Fruit fly (Drosophila melanogaster): ENCODE results near the gene tok.

Gene tok

DNA sequence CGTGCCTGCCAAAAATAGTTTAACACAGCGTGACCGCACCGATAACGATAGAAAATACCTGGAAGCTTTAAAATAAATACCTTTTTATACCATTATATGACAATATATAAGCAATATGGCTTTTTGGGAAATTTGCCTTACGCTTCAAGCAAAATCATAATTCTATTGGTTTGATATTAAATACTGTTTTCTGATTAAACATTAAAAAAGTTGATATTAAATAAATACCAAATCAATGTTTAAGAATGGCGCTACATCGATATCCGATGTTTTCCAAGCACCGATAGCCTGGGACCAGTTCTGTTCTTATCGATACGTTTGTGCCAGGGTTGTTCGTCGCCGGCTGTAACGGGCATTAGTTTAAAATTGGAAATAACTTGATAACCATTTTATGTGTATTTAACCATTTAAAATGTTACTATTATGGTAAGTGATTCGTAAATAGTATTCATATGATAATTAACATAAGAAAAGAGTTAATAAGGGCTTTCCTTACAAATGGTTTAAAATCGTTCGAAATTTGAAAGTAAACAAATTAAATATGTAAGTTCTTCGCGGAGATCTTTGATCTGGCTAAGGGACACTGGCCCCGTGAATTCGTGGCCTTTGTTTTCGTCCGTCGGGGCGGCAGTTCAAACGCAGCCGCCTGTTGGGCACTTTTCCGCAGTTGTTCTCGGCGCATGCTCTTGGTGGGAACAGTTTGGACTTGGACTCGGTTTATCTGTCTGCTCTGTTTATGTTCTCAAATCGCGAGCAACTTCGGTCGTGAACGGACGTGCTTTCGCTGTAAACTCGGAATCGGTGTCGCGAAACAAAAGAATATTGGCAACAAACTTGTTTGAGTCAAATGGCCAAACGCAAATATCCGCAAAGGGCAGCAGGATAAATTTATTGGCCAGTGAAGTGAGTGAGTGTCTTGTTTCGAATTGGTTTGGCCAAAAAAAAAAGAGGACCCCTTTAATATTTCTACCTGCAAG lies at the start of gene tok, which contains the start of gene CG13630:
Gene tok (plus strand): TSS at position 384 of the 977 bp plus-strand sequence.
Gene CG13630 (minus strand): TSS at position 51 of the 977 bp plus-strand sequence.
- TF ChIP-seq h (optimal IDR thresholded peaks at IDR 0.05) (no peak), Sin3A (optimal IDR thresholded peaks at IDR 0.05) (no peak), Myc (optimal IDR thresholded peaks at IDR 0.05) (no peak), insv (optimal IDR thresholded peaks at IDR 0.05) (no peak), ttk (optimal IDR thresholded peaks at IDR 0.05) (no peak), psq (optimal IDR thresholded peaks at IDR 0.05) (no peak)

DNA sequence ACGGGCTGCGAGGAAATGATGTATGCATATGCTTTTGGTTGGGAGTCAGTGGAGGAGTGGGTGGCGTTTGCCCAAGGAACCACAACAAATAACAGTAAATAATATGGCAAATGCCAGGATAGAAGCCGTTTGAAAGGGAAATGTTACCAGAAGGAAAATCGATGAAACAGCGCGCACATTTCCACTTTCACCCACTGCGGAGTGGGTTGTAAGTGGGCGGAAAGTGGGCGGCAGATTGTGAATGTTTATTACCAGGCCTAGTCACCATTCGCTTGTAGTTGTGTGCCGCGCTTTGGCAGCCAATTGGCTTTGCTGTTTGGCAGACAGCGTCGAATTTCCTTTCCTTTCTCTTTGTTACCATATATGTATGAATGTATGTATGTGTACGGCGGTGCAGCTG lies 47.8 kb upstream of the tok start:
- TF ChIP-seq psq (optimal IDR thresholded peaks at IDR 0.05) (no peak), h (optimal IDR thresholded peaks at IDR 0.05) (no peak), Myc (optimal IDR thresholded peaks at IDR 0.05) (no peak), insv (optimal IDR thresholded peaks at IDR 0.05) (no peak), ttk (optimal IDR thresholded peaks at IDR 0.05) (no peak), Sin3A (optimal IDR thresholded peaks at IDR 0.05) (no peak)

DNA sequence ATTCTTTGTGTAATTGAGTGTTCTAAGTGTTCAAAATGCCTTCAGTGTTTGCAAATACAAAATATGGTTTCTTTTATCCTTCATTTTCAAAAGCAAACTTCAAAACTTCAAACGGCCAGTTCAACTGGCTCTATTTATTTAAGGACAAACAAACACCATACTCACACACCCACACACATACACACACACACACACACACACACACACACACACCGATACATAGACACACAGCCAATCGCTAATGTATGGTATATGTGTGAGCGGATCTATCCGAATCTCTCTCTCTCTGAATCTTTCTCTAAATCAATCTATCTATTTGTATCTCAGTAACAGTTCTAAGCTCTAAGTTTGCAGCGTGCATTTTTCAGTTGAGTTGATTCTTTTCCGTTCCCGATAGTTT lies 26.6 kb upstream of the tok start:
- no peak for TF ChIP-seq Myc (optimal IDR thresholded peaks at IDR 0.05)
- TF ChIP-seq h (optimal IDR thresholded peaks at IDR 0.05), result no peak
- TF ChIP-seq psq (optimal IDR thresholded peaks at IDR 0.05), result no peak
- no peak for TF ChIP-seq ttk (optimal IDR thresholded peaks at IDR 0.05)
- TF ChIP-seq insv (optimal IDR thresholded peaks at IDR 0.05), result no peak
- TF ChIP-seq Sin3A (optimal IDR thresholded peaks at IDR 0.05), result no peak

DNA sequence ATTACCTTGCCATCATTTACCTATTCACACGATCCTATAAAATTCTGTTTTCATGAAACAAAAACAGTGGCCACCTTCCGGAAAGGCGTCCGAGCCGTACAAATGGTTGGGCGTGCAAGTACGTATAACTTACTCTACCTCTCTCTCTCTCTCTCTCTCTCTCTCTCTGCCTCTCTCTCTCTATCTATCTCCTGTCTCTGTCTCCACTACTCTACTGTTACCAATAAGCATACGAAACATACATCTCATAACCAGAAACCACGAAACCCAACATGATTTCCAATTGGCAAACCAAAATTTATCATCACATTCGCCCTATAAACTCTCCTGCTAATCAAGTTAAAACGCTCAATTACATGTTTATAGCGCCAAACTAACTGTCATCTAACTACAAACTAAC lies 20.2 kb upstream of the tok start:
- TF ChIP-seq Sin3A (optimal IDR thresholded peaks at IDR 0.05), result no peak
- no peak for TF ChIP-seq h (optimal IDR thresholded peaks at IDR 0.05)
- no peak for TF ChIP-seq insv (optimal IDR thresholded peaks at IDR 0.05)
- TF ChIP-seq ttk (optimal IDR thresholded peaks at IDR 0.05), result no peak
- TF ChIP-seq psq (optimal IDR thresholded peaks at IDR 0.05), result no peak
- TF ChIP-seq Myc (optimal IDR thresholded peaks at IDR 0.05), result no peak

DNA sequence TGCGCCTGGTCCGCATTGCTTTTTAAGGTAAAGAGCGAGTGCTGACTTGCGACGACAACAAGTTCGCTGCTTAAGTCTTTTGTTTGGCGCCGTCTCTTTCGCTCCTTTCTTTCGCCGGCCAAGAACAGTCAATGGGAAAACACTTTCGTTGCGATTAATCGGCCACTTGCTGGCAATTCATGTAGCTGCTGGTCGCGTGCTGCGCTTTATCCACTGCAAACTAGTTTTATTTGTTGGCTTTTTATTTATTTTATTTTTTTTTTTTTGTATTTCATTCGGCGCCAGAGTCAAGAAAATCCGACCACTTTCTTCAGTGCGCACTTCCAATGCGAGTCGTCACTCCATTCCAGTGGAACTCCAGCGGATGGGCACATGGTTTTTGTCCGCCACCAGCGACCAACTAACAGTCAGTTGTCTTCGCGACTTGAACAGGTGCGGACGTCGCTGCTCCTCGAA lies 7.1 kb upstream of the tok start, which contains the start of the genes CG13627 and CG46316:
Gene CG13627 (plus strand): TSS at position 406 of the 456 bp plus-strand sequence.
Gene CG46316 (plus strand): TSS at position 406 of the 456 bp plus-strand sequence.
- TF ChIP-seq ttk (optimal IDR thresholded peaks at IDR 0.05) (no peak), insv (optimal IDR thresholded peaks at IDR 0.05) (no peak), h (optimal IDR thresholded peaks at IDR 0.05) (no peak), psq (optimal IDR thresholded peaks at IDR 0.05) (no peak), Myc (optimal IDR thresholded peaks at IDR 0.05) (no peak), Sin3A (optimal IDR thresholded peaks at IDR 0.05) (no peak)

DNA sequence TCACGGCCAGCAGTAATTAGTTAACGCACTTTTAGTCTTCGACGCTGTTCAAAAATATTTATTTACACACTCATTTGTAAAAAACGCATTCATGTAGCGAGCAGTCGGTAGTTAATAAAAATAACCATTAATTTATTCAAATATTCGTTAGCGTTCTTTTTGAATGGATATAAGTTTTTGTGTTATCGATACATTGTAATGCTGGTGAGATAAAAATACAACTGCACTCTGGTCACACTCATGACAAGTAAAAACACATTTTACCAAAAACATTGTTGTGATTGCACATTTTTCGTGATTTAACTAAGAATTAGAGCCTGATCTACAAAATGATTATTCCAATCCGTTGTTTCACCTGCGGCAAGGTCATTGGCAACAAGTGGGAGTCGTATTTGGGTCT lies 2.2 kb upstream of the tok start, which contains the start of gene Polr2L:
Gene Polr2L (plus strand): TSS at position 223 of the 400 bp plus-strand sequence.
- TF ChIP-seq Myc (optimal IDR thresholded peaks at IDR 0.05) (no peak), insv (optimal IDR thresholded peaks at IDR 0.05) (no peak), h (optimal IDR thresholded peaks at IDR 0.05) (no peak), psq (optimal IDR thresholded peaks at IDR 0.05) (no peak), Sin3A (optimal IDR thresholded peaks at IDR 0.05) (no peak), ttk (optimal IDR thresholded peaks at IDR 0.05) (no peak)

DNA sequence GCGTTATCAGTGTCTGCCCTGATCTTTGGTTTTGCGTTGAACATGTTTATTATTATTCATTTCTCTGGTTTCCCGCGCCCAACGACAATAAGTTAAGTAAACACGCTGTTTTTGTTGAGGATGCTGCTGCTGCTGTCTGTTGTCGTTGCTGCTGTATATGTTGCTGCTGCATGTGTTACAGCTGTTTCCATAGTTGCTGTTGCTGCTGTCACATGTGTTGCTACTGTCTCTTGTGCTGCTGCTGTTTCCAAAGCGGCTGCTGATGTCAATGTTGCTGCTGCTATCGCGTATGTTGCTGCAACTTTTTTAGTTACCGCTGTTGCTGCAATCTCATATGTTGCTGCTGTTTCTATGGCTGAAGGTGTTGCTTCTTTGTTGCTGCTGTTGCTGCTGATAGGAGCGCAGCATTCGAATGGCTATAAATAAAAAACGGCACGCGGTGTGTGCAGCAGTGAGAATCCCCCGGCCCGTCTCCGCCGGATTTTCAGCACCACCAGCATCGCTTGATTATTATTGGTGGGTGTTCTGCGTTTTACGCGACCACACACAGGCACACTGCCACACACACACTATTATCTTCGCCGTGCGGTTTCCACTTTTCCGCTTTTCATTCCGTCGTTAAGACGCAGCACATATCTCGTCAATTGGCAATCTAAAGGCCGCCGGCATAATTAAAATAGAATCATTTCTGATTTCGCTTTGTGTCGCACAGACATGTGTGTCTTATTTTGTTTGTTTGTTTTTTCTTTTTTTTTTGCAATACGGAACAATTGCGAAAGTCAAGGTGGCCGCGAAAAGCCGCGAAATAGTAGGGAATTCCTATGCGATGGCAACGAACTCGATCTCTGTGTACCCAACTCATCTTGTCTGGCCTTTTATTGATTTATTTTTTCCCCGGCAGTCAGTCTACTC lies 1.2 kb downstream of the tok start:
- TF ChIP-seq Sin3A (optimal IDR thresholded peaks at IDR 0.05) (no peak), Myc (optimal IDR thresholded peaks at IDR 0.05) (no peak), psq (optimal IDR thresholded peaks at IDR 0.05) (no peak), ttk (optimal IDR thresholded peaks at IDR 0.05) (no peak), h (optimal IDR thresholded peaks at IDR 0.05) (no peak), insv (optimal IDR thresholded peaks at IDR 0.05) (no peak)

DNA sequence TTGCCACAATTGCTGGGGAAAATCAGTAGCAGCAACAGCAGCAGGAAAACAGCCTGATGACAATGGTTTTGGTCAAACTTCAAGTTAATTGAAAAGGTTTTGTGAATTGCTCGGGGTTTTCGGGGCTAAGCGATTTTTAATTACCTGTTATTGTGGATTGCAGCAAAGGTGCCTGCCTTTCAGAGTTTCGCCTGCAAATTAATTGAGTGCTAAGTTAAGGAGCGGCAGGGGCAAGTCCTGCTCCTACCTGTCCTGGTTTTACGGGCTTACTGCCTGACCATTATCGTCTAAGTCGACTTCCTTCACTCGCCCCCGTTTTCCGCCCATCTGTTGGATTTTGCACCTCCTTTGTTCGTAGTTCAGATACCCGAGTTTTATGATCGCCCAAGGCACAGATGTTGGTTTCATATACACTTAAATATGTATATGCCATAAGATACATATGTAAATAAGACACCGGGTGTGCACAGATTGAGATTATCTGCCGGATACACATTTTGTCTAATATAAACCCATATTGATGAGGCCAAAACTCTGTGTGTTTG lies 6.9 kb downstream of the tok start:
- no peak for TF ChIP-seq Myc (optimal IDR thresholded peaks at IDR 0.05)
- TF ChIP-seq Sin3A (optimal IDR thresholded peaks at IDR 0.05), result no peak
- no peak for TF ChIP-seq psq (optimal IDR thresholded peaks at IDR 0.05)
- TF ChIP-seq ttk (optimal IDR thresholded peaks at IDR 0.05), result no peak
- TF ChIP-seq h (optimal IDR thresholded peaks at IDR 0.05), result no peak
- TF ChIP-seq insv (optimal IDR thresholded peaks at IDR 0.05), result no peak

DNA sequence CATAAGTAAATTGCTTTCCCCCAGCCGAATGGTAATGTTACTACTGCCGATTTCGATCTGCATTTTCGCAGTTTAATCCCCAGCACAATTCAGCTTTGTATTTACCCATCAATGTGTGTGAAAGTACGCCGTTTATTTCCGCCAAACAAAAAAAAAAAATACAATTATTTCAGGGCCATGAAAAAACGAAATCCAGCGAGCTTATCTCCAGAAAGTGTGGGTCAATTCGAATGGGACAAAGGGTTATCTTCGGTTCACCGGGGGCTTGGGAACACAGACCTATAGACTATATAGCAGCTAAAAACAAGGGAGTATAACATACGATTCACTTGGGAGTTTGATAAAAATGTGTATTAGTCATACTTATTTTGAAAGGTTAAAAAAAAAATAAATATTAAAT lies 7.5 kb downstream of the tok start:
- no peak for TF ChIP-seq Myc (optimal IDR thresholded peaks at IDR 0.05)
- TF ChIP-seq psq (optimal IDR thresholded peaks at IDR 0.05), result no peak
- no peak for TF ChIP-seq ttk (optimal IDR thresholded peaks at IDR 0.05)
- TF ChIP-seq h (optimal IDR thresholded peaks at IDR 0.05), result no peak
- TF ChIP-seq Sin3A (optimal IDR thresholded peaks at IDR 0.05), result no peak
- no peak for TF ChIP-seq insv (optimal IDR thresholded peaks at IDR 0.05)

DNA sequence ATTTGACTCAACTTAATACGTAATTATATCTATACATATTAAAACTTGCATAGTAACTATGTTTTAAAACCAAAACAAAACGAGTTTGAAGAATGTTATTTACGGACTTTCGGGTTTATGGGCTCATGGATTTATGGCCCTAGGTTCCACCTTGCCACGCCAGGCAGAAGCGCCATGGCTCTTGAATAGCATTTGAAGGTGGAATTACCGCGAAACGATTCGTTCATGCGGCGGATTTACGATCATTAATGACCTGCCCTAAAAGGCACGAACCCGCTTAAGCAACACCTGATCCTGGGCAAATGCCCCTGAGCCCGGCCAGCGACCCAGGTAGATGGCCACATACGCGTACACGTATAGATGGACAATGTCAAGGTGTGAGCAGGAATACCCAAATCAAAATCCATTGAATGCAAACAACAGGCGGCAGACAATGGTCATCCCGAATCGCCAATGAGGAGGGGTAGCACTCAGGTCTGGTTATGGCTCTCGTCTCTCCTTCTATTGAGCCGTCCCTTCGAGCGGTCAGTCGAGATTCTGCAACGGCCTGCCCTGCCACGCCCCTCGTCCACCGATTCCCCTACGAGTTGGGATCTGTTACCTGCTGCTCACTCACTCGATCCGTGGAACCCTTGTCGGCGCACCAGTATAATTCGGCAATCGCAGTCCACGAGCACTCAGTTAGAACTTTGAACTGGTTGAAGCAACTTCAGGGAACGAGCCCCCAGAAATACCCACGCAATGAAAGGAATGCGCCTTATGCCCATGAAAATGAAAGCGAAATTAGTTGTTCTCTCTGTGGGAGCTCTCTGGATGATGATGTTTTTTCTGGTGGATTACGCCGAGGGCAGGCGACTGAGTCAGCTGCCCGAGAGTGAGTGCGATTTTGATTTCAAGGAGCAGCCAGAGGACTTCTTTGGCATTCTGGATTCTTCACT lies 29.8 kb downstream of the tok start, which contains the start of gene tld:
Gene tld (plus strand): TSS at position 677 of the 938 bp plus-strand sequence.
- TF ChIP-seq insv (optimal IDR thresholded peaks at IDR 0.05) (no peak), ttk (optimal IDR thresholded peaks at IDR 0.05) (no peak), psq (optimal IDR thresholded peaks at IDR 0.05) (no peak), h (optimal IDR thresholded peaks at IDR 0.05) (no peak), Sin3A (optimal IDR thresholded peaks at IDR 0.05) (no peak), Myc (optimal IDR thresholded peaks at IDR 0.05) (no peak)

All from Kc167 (cell line).